Worm (Caenorhabditis elegans) whole organism, young adult: Measurements from ENCODE around the gene best-12.
A peak's percentile ranks its signal among the peaks of the same experiment; 100 is the strongest.

Source experiments
- D2030.7 ChIP-seq: fragments of 200-800 bp; sonication (Bioruptor generic); IDR thresholded peaks from 2 replicates; pipeline ENCODE4 v1.3.6; 2022; ENCODE audit warnings: missing genetic modification reagents, missing genetic modification characterization, missing compliant biosample characterization
- F10E7.11 ChIP-seq: sonication (generic microtip); optimal IDR thresholded peaks from 2 replicates; lab custom pipeline; 2017; ENCODE audit warnings: mild to moderate bottlenecking, missing genetic modification characterization, moderate library complexity, missing compliant biosample characterization
- F37B4.10 ChIP-seq: fragments of 200-800 bp; sonication (Bioruptor generic); IDR thresholded peaks from 2 replicates; pipeline ENCODE4 v1.3.6; 2022; ENCODE audit warnings: missing genetic modification characterization, missing compliant biosample characterization
- T26A5.8 ChIP-seq: sonication (generic microtip); optimal IDR thresholded peaks from 2 replicates; lab custom pipeline; 2016; ENCODE audit warnings: missing genetic modification characterization, missing compliant biosample characterization
- Y53F4B.3 ChIP-seq: fragments of 200-800 bp; sonication (Bioruptor generic); IDR thresholded peaks from 2 replicates; pipeline ENCODE4 v1.3.6; 2022; ENCODE audit warnings: missing genetic modification reagents, missing genetic modification characterization, missing compliant biosample characterization
- Y53G8AR.9 ChIP-seq: fragments of 200-800 bp; sonication (Bioruptor generic); conservative IDR thresholded peaks from 2 replicates; pipeline ENCODE4 v1.3.6; 2022; ENCODE audit warnings: missing genetic modification reagents, missing genetic modification characterization, missing compliant biosample characterization
- Y95B8A.8 ChIP-seq: fragments of 200-800 bp; sonication (Bioruptor generic); IDR thresholded peaks from 2 replicates; pipeline ENCODE4 v1.3.6; 2022; ENCODE audit warnings: missing genetic modification reagents, missing genetic modification characterization, missing compliant biosample characterization
- akir-1 ChIP-seq: fragments of 200-800 bp; sonication (Bioruptor generic); optimal IDR thresholded peaks from 2 replicates; lab custom pipeline; 2018; ENCODE audit warnings: mild to moderate bottlenecking, missing genetic modification characterization, moderate library complexity, missing compliant biosample characterization
- attf-3 ChIP-seq: fragments of 200-800 bp; sonication (Bioruptor generic); conservative IDR thresholded peaks from 2 replicates; pipeline ENCODE4 v1.3.6; 2022; ENCODE audit warnings: missing genetic modification reagents, missing genetic modification characterization, missing compliant biosample characterization
- bed-1 ChIP-seq: fragments of 200-800 bp; sonication (Bioruptor generic); IDR thresholded peaks from 2 replicates; pipeline ENCODE4 v1.3.6; 2022; ENCODE audit warnings: missing genetic modification reagents, missing genetic modification characterization, missing compliant biosample characterization
- ccch-3 ChIP-seq: fragments of 200-800 bp; sonication (Bioruptor generic); optimal IDR thresholded peaks from 2 replicates; lab custom pipeline; 2018; ENCODE audit warnings: mild to moderate bottlenecking, missing genetic modification characterization, missing compliant biosample characterization
- cebp-1 ChIP-seq, 2 experiments: fragments of 200-800 bp in 1 of 2; sonication (Bioruptor generic) in 1 of 2; sonication (generic microtip) in 1 of 2; IDR thresholded peaks in 1 of 2; optimal IDR thresholded peaks in 1 of 2; 2 replicates each; pipeline versions ENCODE4 v1.3.6 to Lab custom; 2017 to 2022; ENCODE audit warnings: missing compliant biosample characterization in 2 of 2, missing genetic modification characterization in 2 of 2, mild to moderate bottlenecking in 1 of 2, missing genetic modification reagents in 1 of 2, moderate library complexity in 1 of 2
- ceh-58 ChIP-seq: fragments of 200-800 bp; sonication (Bioruptor generic); IDR thresholded peaks from 2 replicates; pipeline ENCODE4 v1.3.6; 2022; ENCODE audit warnings: missing genetic modification characterization, missing compliant biosample characterization
- ceh-79 ChIP-seq: sonication (generic microtip); optimal IDR thresholded peaks from 2 replicates; lab custom pipeline; 2017; ENCODE audit warnings: mild to moderate bottlenecking, missing genetic modification characterization, missing compliant biosample characterization
- dox-1 ChIP-seq: fragments of 200-800 bp; sonication (Bioruptor generic); IDR thresholded peaks from 2 replicates; pipeline ENCODE4 v1.3.6; 2022; ENCODE audit warnings: missing genetic modification reagents, missing genetic modification characterization, missing compliant biosample characterization
- egrh-3 ChIP-seq: fragments of 200-800 bp; sonication (Bioruptor generic); IDR thresholded peaks from 2 replicates; pipeline ENCODE4 v1.3.6; 2022; ENCODE audit warnings: missing genetic modification reagents, missing genetic modification characterization, missing compliant biosample characterization
- ekl-4 ChIP-seq: fragments of 200-800 bp; sonication (Bioruptor generic); IDR thresholded peaks from 2 replicates; pipeline ENCODE4 v1.3.6; 2022; ENCODE audit warnings: missing genetic modification reagents, missing genetic modification characterization, missing compliant biosample characterization
- fkh-3 ChIP-seq: sonication (generic microtip); optimal IDR thresholded peaks from 2 replicates; lab custom pipeline; 2016; ENCODE audit warnings: mild to moderate bottlenecking, missing genetic modification characterization, missing compliant biosample characterization
- hsf-1 ChIP-seq: fragments of 200-800 bp; sonication (Bioruptor generic); IDR thresholded peaks from 2 replicates; pipeline ENCODE4 v1.3.6; 2022; ENCODE audit warnings: missing genetic modification reagents, missing genetic modification characterization, missing compliant biosample characterization
- madf-10 ChIP-seq: sonication (generic microtip); optimal IDR thresholded peaks from 2 replicates; lab custom pipeline; 2016; ENCODE audit warnings: mild to moderate bottlenecking, missing genetic modification characterization, missing compliant biosample characterization
- madf-6 ChIP-seq: fragments of 200-800 bp; sonication (Bioruptor generic); IDR thresholded peaks from 2 replicates; pipeline ENCODE4 v1.3.6; 2022; ENCODE audit warnings: missing genetic modification reagents, missing genetic modification characterization, missing compliant biosample characterization
- madf-8 ChIP-seq: fragments of 200-800 bp; sonication (Bioruptor generic); conservative IDR thresholded peaks from 2 replicates; pipeline ENCODE4 v1.3.6; 2022; ENCODE audit warnings: missing genetic modification reagents, missing genetic modification characterization, missing compliant biosample characterization
- mes-4 ChIP-seq: sonication (generic microtip); optimal IDR thresholded peaks from 2 replicates; lab custom pipeline; 2016; ENCODE audit warnings: missing genotype, missing genetic modification characterization, missing compliant biosample characterization
- nhr-179 ChIP-seq: sonication (generic microtip); optimal IDR thresholded peaks from 2 replicates; lab custom pipeline; 2016; ENCODE audit warnings: mild to moderate bottlenecking, missing genetic modification characterization, missing compliant biosample characterization
- nhr-80 ChIP-seq: sonication (generic microtip); optimal IDR thresholded peaks from 2 replicates; lab custom pipeline; 2016; ENCODE audit warnings: missing genetic modification characterization, missing compliant biosample characterization
- nhr-90 ChIP-seq: sonication (generic microtip); optimal IDR thresholded peaks from 2 replicates; lab custom pipeline; 2016; ENCODE audit warnings: missing genotype, mild to moderate bottlenecking, missing genetic modification characterization, missing compliant biosample characterization
- pha-4 ChIP-seq: fragments of 150-350 bp; sonication (generic microtip); optimal IDR thresholded peaks from 2 replicates; lab custom pipeline; 2014; ENCODE audit warnings: missing biosample characterization, missing genetic modification reagents, missing genetic modification characterization
- sea-2 ChIP-seq: fragments of 200-800 bp; sonication (Bioruptor generic); IDR thresholded peaks from 2 replicates; pipeline ENCODE4 v1.3.6; 2022; ENCODE audit warnings: missing genetic modification characterization, missing compliant biosample characterization
- snpc-3.4 ChIP-seq: sonication (generic microtip); optimal IDR thresholded peaks from 2 replicates; lab custom pipeline; 2017; ENCODE audit warnings: missing genetic modification characterization, mild to moderate bottlenecking, missing compliant biosample characterization, antibody characterized with exemption, moderate library complexity, missing genotype, missing genetic modification reagents
- unc-62 ChIP-seq: fragments of 150-350 bp; optimal IDR thresholded peaks from 2 replicates; lab custom pipeline; 2014; ENCODE audit warnings: missing biosample characterization, missing genetic modification reagents, missing genetic modification characterization
- xnd-1 ChIP-seq: sonication (generic microtip); optimal IDR thresholded peaks from 2 replicates; lab custom pipeline; 2016; ENCODE audit warnings: missing genotype, missing genetic modification reagents, missing genetic modification characterization, missing compliant biosample characterization
- ztf-18 ChIP-seq: sonication (generic microtip); optimal IDR thresholded peaks from 2 replicates; lab custom pipeline; 2016; ENCODE audit warnings: missing genotype, mild to moderate bottlenecking, missing genetic modification characterization, missing compliant biosample characterization

The best-12 gene

DNA sequence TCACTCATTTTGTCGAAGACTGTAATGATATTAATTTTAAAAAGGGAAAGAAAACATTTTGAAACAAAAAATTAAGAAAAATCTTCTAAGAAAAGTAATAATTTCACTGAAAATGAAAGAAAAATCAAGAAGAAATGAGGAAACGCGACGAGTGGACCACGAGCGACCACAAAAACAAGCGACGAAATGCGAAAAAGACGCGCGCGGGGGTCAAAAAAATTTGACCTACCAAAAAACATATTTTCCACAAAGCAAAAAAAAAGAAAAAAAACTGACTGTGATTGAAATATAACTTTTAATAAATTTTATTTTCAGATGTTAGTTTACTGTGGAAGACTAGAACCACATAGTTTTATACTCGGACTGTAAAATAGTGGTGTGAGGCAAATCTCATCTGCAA, 9.6 kb downstream of the best-12 start, which contains the start of gene F14H3.6 (continued):
- TF ChIP-seq madf-10 (no peak), fkh-3 (no peak), hsf-1 (GFP tag; lab: Robert Waterston, UW) (no peak), ztf-18 (tag; lab: Kevin White, UChicago) (no peak), D2030.7 (GFP tag; lab: Robert Waterston, UW) (peak; percentile 20; the same call in 1 of the 2 replicates), akir-1 (GFP tag; lab: Kevin White, UChicago) (no peak), madf-8 (GFP tag; lab: Robert Waterston, UW) (peak; percentile 75), madf-6 (GFP tag; lab: Robert Waterston, UW) (peak; percentile 86), Y95B8A.8 (GFP tag; lab: Robert Waterston, UW) (no peak), pha-4 (tag; lab: Kevin White, UChicago) (no peak), attf-3 (GFP tag; lab: Robert Waterston, UW) (no peak), bed-1 (GFP tag; lab: Robert Waterston, UW) (no peak), xnd-1 (tag; lab: Kevin White, UChicago) (peak; percentile 44), sea-2 (GFP tag; lab: Robert Waterston, UW) (no peak), ceh-79 (tag; lab: Kevin White, UChicago) (no peak), cebp-1 (GFP tag; IDR thresholded peaks at IDR 0.05; lab: Robert Waterston, UW) (no peak), cebp-1 (tag; optimal IDR thresholded peaks at IDR 0.05; lab: Kevin White, UChicago) (no peak), nhr-90 (no peak)
- TF ChIP-seq, all 124 proteins: peak for 6

ce11 chrV:16060135-16060534, 10.9 kb downstream of the best-12 start, which contains the start of gene F14H3.15:
Gene F14H3.15 (minus strand): TSS chrV:16060235.
- TF ChIP-seq T26A5.8 (tag; lab: Kevin White, UChicago) (no peak), mes-4 (tag; lab: Kevin White, UChicago) (no peak), ceh-58 (GFP tag; lab: Robert Waterston, UW) (no peak), madf-8 (GFP tag; lab: Robert Waterston, UW) (no peak)

- no peak for TF ChIP-seq ccch-3 (GFP tag; lab: Kevin White, UChicago)
Measured at ce11 chrV:16061993-16062392, 12.7 kb downstream of the best-12 start, which contains the start of gene fbxa-100. Gene fbxa-100 (minus strand): TSS chrV:16062093.

DNA sequence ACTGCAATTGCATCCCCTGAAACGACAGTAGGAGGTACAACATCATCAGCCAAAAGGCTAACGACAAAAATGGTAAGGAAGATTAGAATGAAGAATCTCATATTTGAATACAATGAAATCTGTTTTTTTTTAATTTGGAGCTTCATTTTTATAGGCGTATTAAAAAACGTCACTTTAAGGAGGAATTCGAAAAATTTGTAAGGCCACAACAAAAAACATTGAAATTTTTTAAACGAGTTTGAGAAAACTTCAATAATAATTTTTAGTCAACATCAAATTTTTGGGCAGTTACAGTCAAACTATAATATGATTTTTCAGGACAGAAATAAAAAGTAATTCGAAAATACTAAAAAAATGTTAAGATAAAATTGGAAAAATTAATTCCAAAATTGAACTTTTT, 13.5 kb downstream of the best-12 start, which contains the start of gene F14H3.14:
TSS of gene F14H3.14 (minus strand) at position 101 of the 400 bp plus-strand sequence.
- TF ChIP-seq ztf-18 (tag; lab: Kevin White, UChicago) (no peak), dox-1 (GFP tag; lab: Robert Waterston, UW) (no peak), unc-62 (GFP tag; lab: Kevin White, UChicago) (no peak), ekl-4 (GFP tag; lab: Robert Waterston, UW) (no peak), sea-2 (GFP tag; lab: Robert Waterston, UW) (no peak), Y53F4B.3 (no peak), ccch-3 (GFP tag; lab: Kevin White, UChicago) (no peak)
- TF ChIP-seq, all 124 proteins: peak for 0

DNA sequence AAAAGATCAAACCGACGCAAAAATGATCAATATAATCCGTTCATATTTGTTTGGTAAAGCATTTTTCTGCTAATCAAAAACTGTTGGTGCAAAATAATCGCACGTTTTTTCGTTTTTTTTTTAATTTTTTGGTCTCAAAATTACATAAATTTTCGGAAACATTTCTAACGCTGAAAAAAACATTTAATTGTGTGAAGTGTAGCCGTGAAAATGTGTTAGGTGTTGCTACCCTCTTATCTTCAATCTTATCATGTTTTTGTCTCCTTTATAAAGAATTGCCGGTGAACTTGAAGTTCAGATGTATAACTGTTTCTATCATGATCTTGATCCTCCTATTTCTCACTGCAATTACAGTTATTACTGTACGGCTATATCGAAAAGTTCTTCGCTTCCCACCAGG, 19.7 kb downstream of the best-12 start, which contains the start of gene cyp-35D1:
TSS of gene cyp-35D1 (plus strand) at position 301 of the 400 bp plus-strand sequence.
- TF ChIP-seq F37B4.10 (GFP tag; lab: Robert Waterston, UW) (no peak), Y53G8AR.9 (GFP tag; lab: Robert Waterston, UW) (no peak), bed-1 (GFP tag; lab: Robert Waterston, UW) (no peak)

DNA sequence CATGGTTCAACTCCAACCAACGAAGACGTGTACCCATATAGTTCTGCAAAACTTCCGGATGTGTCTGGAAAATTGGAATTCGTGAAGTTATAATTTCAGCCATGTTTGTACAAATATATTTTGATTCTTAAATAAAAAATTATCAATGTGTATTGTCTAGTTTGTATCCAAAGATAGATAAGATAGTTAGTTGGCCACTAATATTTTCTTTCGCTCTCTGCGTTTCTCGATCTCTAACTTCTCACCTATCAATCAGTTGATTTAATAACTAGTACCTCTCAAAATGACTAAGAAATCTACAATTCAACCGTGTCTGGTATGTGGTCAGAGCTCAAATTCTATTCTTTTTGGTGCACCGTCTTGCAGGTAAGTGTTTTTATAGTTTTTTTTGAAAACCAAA, 21.9 kb downstream of the best-12 start, which contains the start of gene nhr-176:
TSS of gene nhr-176 (plus strand) at position 159 of the 400 bp plus-strand sequence.
- TF ChIP-seq snpc-3.4, result no peak
- no peak for TF ChIP-seq egrh-3
- TF ChIP-seq nhr-179 (tag; lab: Kevin White, UChicago), result no peak
- TF ChIP-seq F10E7.11, result no peak
- peak; percentile 38 for TF ChIP-seq nhr-80 (tag; lab: Kevin White, UChicago)
